Worm (Caenorhabditis elegans) whole organism, L2 larva: ENCODE measurements around the gene mec-9.

Experiments used
- C34F6.9 ChIP-seq: fragments of 150-350 bp; optimal IDR thresholded peaks from 2 replicates; lab custom pipeline; 2014; ENCODE audit warnings: missing biosample characterization, missing genetic modification characterization
- F13H6.1 ChIP-seq: sonication (generic microtip); optimal IDR thresholded peaks from 2 replicates; lab custom pipeline; 2016; ENCODE audit warnings: missing genetic modification characterization, missing compliant biosample characterization
- R02D3.7 ChIP-seq: fragments of 150-350 bp; optimal IDR thresholded peaks from 2 replicates; lab custom pipeline; 2014; ENCODE audit warnings: missing biosample characterization, missing genetic modification characterization
- Y55F3AM.14 ChIP-seq: fragments of 200-800 bp; sonication (Bioruptor generic); optimal IDR thresholded peaks from 2 replicates; lab custom pipeline; 2018; ENCODE audit warnings: mild to moderate bottlenecking, missing genetic modification characterization, missing compliant biosample characterization
- ZK546.5 ChIP-seq: sonication (generic microtip); optimal IDR thresholded peaks from 2 replicates; lab custom pipeline; 2017; ENCODE audit warnings: missing biosample characterization, missing genetic modification characterization
- alr-1 ChIP-seq: fragments of 150-350 bp; optimal IDR thresholded peaks from 2 replicates; lab custom pipeline; 2014; ENCODE audit warnings: missing biosample characterization, missing genetic modification characterization
- aly-2 ChIP-seq: fragments of 150-350 bp; optimal IDR thresholded peaks from 2 replicates; lab custom pipeline; 2014; ENCODE audit warnings: missing biosample characterization, missing genetic modification characterization
- ama-1 ChIP-seq: fragments of 150-350 bp; optimal IDR thresholded peaks from 2 replicates; lab custom pipeline; 2018; ENCODE audit warnings: inconsistent platforms
- blmp-1 ChIP-seq: sonication (generic microtip); optimal IDR thresholded peaks from 2 replicates; lab custom pipeline; 2017; ENCODE audit warnings: missing genetic modification characterization, mild to moderate bottlenecking, missing compliant biosample characterization, antibody characterized with exemption, moderate library complexity; ENCODE audit not compliant: insufficient read depth
- ceh-16 ChIP-seq: fragments of 150-350 bp; optimal IDR thresholded peaks from 2 replicates; lab custom pipeline; 2014; ENCODE audit warnings: missing biosample characterization, missing genetic modification characterization
- dmd-4 ChIP-seq: sonication (generic microtip); optimal IDR thresholded peaks from 2 replicates; lab custom pipeline; 2017; ENCODE audit warnings: missing biosample characterization, missing genetic modification characterization
- elt-1 ChIP-seq: fragments of 150-350 bp; optimal IDR thresholded peaks from 2 replicates; lab custom pipeline; 2014; ENCODE audit warnings: missing biosample characterization, missing genetic modification characterization
- fos-1 ChIP-seq: fragments of 150-350 bp; optimal IDR thresholded peaks from 2 replicates; lab custom pipeline; 2014; ENCODE audit warnings: missing biosample characterization, missing genetic modification characterization
- gmeb-1 ChIP-seq: fragments of 150-350 bp; optimal IDR thresholded peaks from 2 replicates; lab custom pipeline; 2014; ENCODE audit warnings: missing biosample characterization, missing genetic modification characterization
- lin-11 ChIP-seq: fragments of 150-350 bp; sonication (generic microtip); optimal IDR thresholded peaks from 2 replicates; lab custom pipeline; 2014; ENCODE audit warnings: missing biosample characterization, missing genetic modification characterization, inconsistent platforms, mixed read lengths
- lin-13 ChIP-seq: fragments of 150-350 bp; optimal IDR thresholded peaks from 2 replicates; lab custom pipeline; 2014; ENCODE audit warnings: missing biosample characterization, missing genetic modification reagents, missing genetic modification characterization
- lsy-2 ChIP-seq, 2 experiments: fragments of 150-350 bp in 1 of 2; sonication (generic microtip) in 1 of 2; optimal IDR thresholded peaks; 2 replicates each; lab custom pipeline; 2014 to 2017; ENCODE audit warnings: missing biosample characterization in 2 of 2, missing genetic modification characterization in 2 of 2
- mab-5 ChIP-seq: fragments of 150-350 bp; optimal IDR thresholded peaks from 2 replicates; lab custom pipeline; 2014; ENCODE audit warnings: missing biosample characterization, missing genetic modification characterization
- mbf-1 ChIP-seq: sonication (generic microtip); optimal IDR thresholded peaks from 2 replicates; lab custom pipeline; 2017; ENCODE audit warnings: missing biosample characterization, missing genetic modification characterization
- nhr-10 ChIP-seq: sonication (generic microtip); optimal IDR thresholded peaks from 2 replicates; lab custom pipeline; 2017; ENCODE audit warnings: missing biosample characterization, missing genetic modification characterization
- nhr-11 ChIP-seq: fragments of 150-350 bp; optimal IDR thresholded peaks from 2 replicates; lab custom pipeline; 2014; ENCODE audit warnings: missing biosample characterization, missing genetic modification characterization
- nhr-12 ChIP-seq: fragments of 150-350 bp; optimal IDR thresholded peaks from 2 replicates; lab custom pipeline; 2014; ENCODE audit warnings: missing biosample characterization, missing genetic modification characterization
- nhr-129 ChIP-seq: fragments of 150-350 bp; optimal IDR thresholded peaks from 2 replicates; lab custom pipeline; 2014; ENCODE audit warnings: missing biosample characterization, missing genetic modification characterization
- nhr-23 ChIP-seq: fragments of 150-350 bp; optimal IDR thresholded peaks from 2 replicates; lab custom pipeline; 2014; ENCODE audit warnings: missing biosample characterization, missing genetic modification reagents, missing genetic modification characterization
- nhr-237 ChIP-seq: fragments of 150-350 bp; optimal IDR thresholded peaks from 2 replicates; lab custom pipeline; 2014; ENCODE audit warnings: missing biosample characterization, missing genetic modification characterization
- nhr-6 ChIP-seq: fragments of 150-350 bp; optimal IDR thresholded peaks from 2 replicates; lab custom pipeline; 2014; ENCODE audit warnings: missing biosample characterization, missing genetic modification characterization
- peb-1 ChIP-seq: fragments of 150-350 bp; optimal IDR thresholded peaks from 2 replicates; lab custom pipeline; 2014; ENCODE audit warnings: missing biosample characterization, missing genetic modification characterization
- sma-3 ChIP-seq: sonication (generic microtip); optimal IDR thresholded peaks from 2 replicates; lab custom pipeline; 2016; ENCODE audit warnings: missing genetic modification reagents, missing genetic modification characterization, missing compliant biosample characterization
- snpc-4 ChIP-seq: fragments of 150-350 bp; optimal IDR thresholded peaks from 2 replicates; lab custom pipeline; 2014; ENCODE audit warnings: missing biosample characterization, missing genetic modification characterization
- unc-39 ChIP-seq: fragments of 150-350 bp; optimal IDR thresholded peaks from 2 replicates; lab custom pipeline; 2014; ENCODE audit warnings: missing biosample characterization, missing genetic modification characterization
- zag-1 ChIP-seq: fragments of 150-350 bp; optimal IDR thresholded peaks from 2 replicates; lab custom pipeline; 2014; ENCODE audit warnings: missing biosample characterization, missing genetic modification characterization
- ztf-1 ChIP-seq: fragments of 200-800 bp; sonication (Bioruptor generic); conservative IDR thresholded peaks from 2 replicates; pipeline ENCODE4 v1.3.6; 2022; ENCODE audit warnings: missing genetic modification characterization, missing compliant biosample characterization
- ztf-11 ChIP-seq: sonication (generic microtip); optimal IDR thresholded peaks from 2 replicates; lab custom pipeline; 2017; ENCODE audit warnings: missing biosample characterization, missing genetic modification characterization
- ztf-4 ChIP-seq: fragments of 150-350 bp; optimal IDR thresholded peaks from 2 replicates; lab custom pipeline; 2014; ENCODE audit warnings: missing biosample characterization, missing genetic modification characterization

Gene mec-9

DNA sequence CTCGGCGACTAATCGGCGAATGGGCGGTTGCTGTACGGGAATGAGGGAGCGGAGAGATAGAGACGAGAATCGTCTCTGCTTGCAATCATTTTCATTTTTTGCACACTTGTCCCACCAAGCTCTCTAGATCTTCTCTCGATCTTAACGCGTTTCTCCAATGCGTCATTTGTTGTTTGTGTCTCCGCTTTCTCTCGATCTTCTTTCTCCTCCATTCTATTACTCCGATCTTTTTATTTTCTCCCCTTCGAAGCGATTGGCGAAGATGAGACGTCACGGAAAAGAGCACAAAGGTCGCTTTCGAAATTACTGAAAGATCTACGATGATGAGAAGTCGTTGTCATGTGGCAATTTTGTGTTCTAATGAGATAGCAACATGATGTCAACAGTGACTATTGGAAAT is 43.7 kb upstream of the mec-9 start (continued):
- no peak for TF ChIP-seq dmd-4 (tag; lab: Kevin White, UChicago)
- TF ChIP-seq peb-1 (tag; lab: Kevin White, UChicago), result no peak
- TF ChIP-seq ZK546.5, result no peak
- no peak for TF ChIP-seq zag-1
- TF ChIP-seq Y55F3AM.14 (GFP tag; lab: Kevin White, UChicago), result no peak
- TF ChIP-seq nhr-129 (tag; lab: Kevin White, UChicago), result peak; percentile 73

ce11 chrV:9958231-9958630 is 43.3 kb upstream of the mec-9 start, which contains the start of gene anmt-3:
Gene anmt-3, minus strand, starts transcription at chrV:9958331.
- TF ChIP-seq C34F6.9, result no peak
- TF ChIP-seq unc-39, result no peak
- no peak for TF ChIP-seq nhr-237 (tag; lab: Kevin White, UChicago)
- no peak for TF ChIP-seq sma-3 (GFP tag; lab: Kevin White, UChicago)

- no peak for TF ChIP-seq aly-2
- no peak for TF ChIP-seq ztf-11 (tag; lab: Kevin White, UChicago)
- no peak for TF ChIP-seq gmeb-1
- no peak for TF ChIP-seq alr-1 (tag; lab: Kevin White, UChicago)
Measured at ce11 chrV:9952396-9952795, 37.5 kb upstream of the mec-9 start, which contains the start of gene mam-5. Gene mam-5, plus strand, starts transcription at chrV:9952699.

DNA sequence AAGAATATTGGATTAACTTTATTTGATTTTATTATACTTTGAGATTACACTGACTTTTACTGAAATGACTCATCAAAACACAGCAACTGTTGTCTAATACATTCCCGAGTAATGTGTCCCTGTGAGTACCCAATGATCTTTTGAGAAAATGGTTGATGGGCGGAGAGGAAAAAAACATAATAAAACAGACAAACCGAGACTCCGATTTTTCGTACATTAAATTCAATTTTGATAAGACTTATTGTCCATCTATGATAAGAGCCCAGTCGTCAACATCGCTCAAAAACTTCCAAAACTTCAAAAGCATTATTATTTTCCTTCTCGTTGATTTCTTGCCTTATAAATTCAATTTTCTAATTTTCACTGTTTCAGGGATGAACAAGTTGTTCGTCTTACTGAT is 35.9 kb upstream of the mec-9 start, which contains the start of gene ttr-46:
Gene ttr-46, plus strand, starts transcription at position 373 of the 400 bp plus-strand sequence.
- TF ChIP-seq fos-1 (tag; lab: Kevin White, UChicago), result peak; percentile 56
- TF ChIP-seq peb-1 (tag; lab: Kevin White, UChicago), result no peak

ce11 chrV:9948840-9949239 is 33.9 kb upstream of the mec-9 start, which contains the start of gene nlp-58:
Gene nlp-58, minus strand, starts transcription at chrV:9948940.
- no peak for TF ChIP-seq ceh-16 (tag; lab: Kevin White, UChicago)
- TF ChIP-seq mab-5 (tag; lab: Kevin White, UChicago), result no peak

DNA sequence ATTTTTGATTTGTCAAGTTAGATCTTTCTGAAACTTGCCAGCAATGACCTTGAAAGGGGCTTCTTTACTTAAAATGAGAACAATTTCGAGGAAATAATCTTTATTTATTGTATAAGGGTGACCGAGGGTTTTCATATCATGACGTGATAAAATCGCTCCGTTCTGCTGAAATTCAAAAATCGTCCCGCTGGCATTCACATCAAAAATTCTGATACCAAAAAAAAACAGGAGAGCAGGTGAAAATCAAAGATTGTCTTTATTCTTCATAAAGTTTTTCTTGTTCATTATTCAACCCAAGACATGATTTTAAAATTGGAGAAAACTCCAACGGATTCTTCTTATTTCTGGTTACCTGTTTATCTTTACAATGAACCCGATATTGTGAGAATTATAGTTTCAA is 29.2 kb upstream of the mec-9 start, which contains the start of gene sre-28:
Gene sre-28, plus strand, starts transcription at position 301 of the 400 bp plus-strand sequence.
- TF ChIP-seq aly-2 (no peak), sma-3 (GFP tag; lab: Kevin White, UChicago) (no peak), nhr-11 (tag; lab: Kevin White, UChicago) (no peak), mbf-1 (no peak), R02D3.7 (tag; lab: Kevin White, UChicago) (no peak), ztf-11 (tag; lab: Kevin White, UChicago) (no peak), F13H6.1 (tag; lab: Kevin White, UChicago) (no peak), nhr-10 (tag; lab: Kevin White, UChicago) (no peak), lin-13 (GFP tag; lab: Kevin White, UChicago) (no peak), elt-1 (tag; lab: Kevin White, UChicago) (no peak), nhr-23 (tag; lab: Kevin White, UChicago) (no peak), lsy-2 (tag; optimal IDR thresholded peaks at IDR 0.05; lab: Kevin White, UChicago) (no peak), lin-11 (tag; lab: Kevin White, UChicago) (no peak), fos-1 (tag; lab: Kevin White, UChicago) (no peak), ama-1 (no peak), ztf-4 (tag; lab: Kevin White, UChicago) (no peak), C34F6.9 (no peak), nhr-6 (tag; lab: Kevin White, UChicago) (no peak)

ce11 chrV:9943039-9943438 is 28.1 kb upstream of the mec-9 start, which contains the start of gene fipr-12:
Gene fipr-12, plus strand, starts transcription at chrV:9943339.
- no peak for TF ChIP-seq alr-1 (tag; lab: Kevin White, UChicago)
- TF ChIP-seq elt-1 (tag; lab: Kevin White, UChicago), result no peak
- no peak for TF ChIP-seq snpc-4 (tag; lab: Kevin White, UChicago)
- no peak for TF ChIP-seq ztf-1
- no peak for TF ChIP-seq nhr-23 (tag; lab: Kevin White, UChicago)
- TF ChIP-seq unc-39, result no peak
- TF ChIP-seq nhr-12 (tag; lab: Kevin White, UChicago), result no peak
- no peak for TF ChIP-seq nhr-11 (tag; lab: Kevin White, UChicago)
- TF ChIP-seq blmp-1, result no peak
- no peak for TF ChIP-seq gmeb-1
- no peak for TF ChIP-seq fos-1 (tag; lab: Kevin White, UChicago)
- TF ChIP-seq nhr-6 (tag; lab: Kevin White, UChicago), result no peak
- TF ChIP-seq mbf-1, result no peak
